Worm (Caenorhabditis elegans): ENCODE data around the gene Y7A5A.1.

DNA sequence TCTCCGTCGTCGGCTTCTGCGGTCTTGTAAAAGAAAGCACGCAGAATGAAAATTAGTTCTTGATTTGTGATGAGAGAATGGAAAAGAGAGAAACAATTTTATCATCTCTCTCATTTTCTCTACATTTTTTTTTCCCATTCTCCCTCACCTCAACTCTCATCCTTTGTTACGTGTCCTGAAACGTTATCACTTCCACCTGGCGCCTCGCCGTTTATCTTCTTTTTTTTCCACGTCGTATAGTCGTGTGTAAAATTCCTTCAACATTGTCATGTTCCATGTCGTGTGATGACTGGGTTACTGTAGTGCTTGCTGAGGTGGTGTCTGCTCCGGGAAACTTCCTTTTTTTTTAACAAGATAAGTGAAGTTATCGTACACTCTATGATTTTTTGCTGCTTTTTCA is 8.2 kb upstream of the Y7A5A.1 start:
- no peak for TF ChIP-seq pat-9 (tag; optimal IDR thresholded peaks at IDR 0.05)
- TF ChIP-seq fkh-10 (GFP tag; optimal IDR thresholded peaks at IDR 0.05), result no peak
- TF ChIP-seq elt-2 (tag; optimal IDR thresholded peaks at IDR 0.05), result no peak
- no peak for TF ChIP-seq hlh-13 (GFP tag; optimal IDR thresholded peaks at IDR 0.05)
- TF ChIP-seq eyg-1 (tag; optimal IDR thresholded peaks at IDR 0.05), result no peak
- no peak for TF ChIP-seq ceh-45 (GFP tag; IDR thresholded peaks at IDR 0.05)
- no peak for TF ChIP-seq ceh-22 (tag; optimal IDR thresholded peaks at IDR 0.05)
- no peak for TF ChIP-seq pqm-1 (tag; optimal IDR thresholded peaks at IDR 0.05)
- no peak for TF ChIP-seq dmd-4 (tag; optimal IDR thresholded peaks at IDR 0.05; ENCODE audit: borderline replicate concordance)
- TF ChIP-seq ama-1 (optimal IDR thresholded peaks at IDR 0.05), result no peak
- TF ChIP-seq ttx-3 (tag; optimal IDR thresholded peaks at IDR 0.05), result no peak
- no peak for TF ChIP-seq odd-2 (tag; optimal IDR thresholded peaks at IDR 0.05)
- no peak for TF ChIP-seq tbx-2 (tag; optimal IDR thresholded peaks at IDR 0.05)
- no peak for TF ChIP-seq ceh-18 (tag; optimal IDR thresholded peaks at IDR 0.05)
